Worm (Caenorhabditis elegans) whole organism, mixed stage, embryonic: ENCODE results near the gene srv-11.
A peak's percentile ranks its signal among the peaks of the same experiment; 100 is the strongest.

Source experiments
- M03D4.4 ChIP-seq: sonication (generic microtip); optimal IDR thresholded peaks from 2 replicates; lab custom pipeline; 2017; ENCODE audit warnings: mild to moderate bottlenecking, missing genetic modification characterization, missing compliant biosample characterization
- bed-3 ChIP-seq: fragments of 200-800 bp; sonication (Bioruptor generic); optimal IDR thresholded peaks from 3 replicates; lab custom pipeline; 2018; ENCODE audit warnings: mild to moderate bottlenecking, missing genetic modification characterization, moderate library complexity, missing compliant biosample characterization
- ceh-39 ChIP-seq: fragments of 150-350 bp; optimal IDR thresholded peaks from 2 replicates; lab custom pipeline; 2014; ENCODE audit warnings: missing biosample characterization, missing genetic modification characterization
- ceh-83 ChIP-seq: fragments of 200-800 bp; sonication (Bioruptor generic); optimal IDR thresholded peaks from 2 replicates; lab custom pipeline; 2018; ENCODE audit warnings: mild to moderate bottlenecking, missing genetic modification characterization, missing compliant biosample characterization
- cnd-1 ChIP-seq: fragments of 200-800 bp; sonication (Bioruptor generic); optimal IDR thresholded peaks from 2 replicates; lab custom pipeline; 2018; ENCODE audit warnings: mild to moderate bottlenecking, missing genetic modification characterization, missing compliant biosample characterization
- elt-1 ChIP-seq: sonication (generic microtip); optimal IDR thresholded peaks from 2 replicates; lab custom pipeline; 2017; ENCODE audit warnings: missing genetic modification characterization, mild to moderate bottlenecking, missing compliant biosample characterization, antibody characterized with exemption, moderate library complexity, borderline replicate concordance; ENCODE audit not compliant: insufficient read depth
- elt-3 ChIP-seq: fragments of 150-350 bp; optimal IDR thresholded peaks from 2 replicates; lab custom pipeline; 2014; ENCODE audit warnings: missing biosample characterization, missing genetic modification characterization
- flh-1 ChIP-seq: fragments of 200-800 bp; sonication (Bioruptor generic); optimal IDR thresholded peaks from 2 replicates; lab custom pipeline; 2018; ENCODE audit warnings: mild to moderate bottlenecking, missing genetic modification characterization, moderate library complexity, missing compliant biosample characterization
- ham-2 ChIP-seq: fragments of 200-800 bp; sonication (Bioruptor generic); optimal IDR thresholded peaks from 2 replicates; lab custom pipeline; 2018; ENCODE audit warnings: mild to moderate bottlenecking, missing genetic modification characterization, missing compliant biosample characterization
- hlh-1 ChIP-seq: fragments of 150-350 bp; optimal IDR thresholded peaks from 2 replicates; lab custom pipeline; 2014; ENCODE audit warnings: missing biosample characterization, missing genetic modification reagents, missing genetic modification characterization
- lin-13 ChIP-seq: fragments of 150-350 bp; optimal IDR thresholded peaks from 2 replicates; lab custom pipeline; 2014; ENCODE audit warnings: missing biosample characterization, missing genetic modification characterization
- lin-32 ChIP-seq: fragments of 200-800 bp; sonication (Bioruptor generic); optimal IDR thresholded peaks from 2 replicates; lab custom pipeline; 2018; ENCODE audit warnings: mild to moderate bottlenecking, missing genetic modification characterization, missing compliant biosample characterization
- mab-5 ChIP-seq: fragments of 150-350 bp; optimal IDR thresholded peaks from 2 replicates; lab custom pipeline; 2014; ENCODE audit warnings: missing biosample characterization, missing genetic modification characterization
- mep-1 ChIP-seq: fragments of 150-350 bp; optimal IDR thresholded peaks from 2 replicates; lab custom pipeline; 2017; ENCODE audit warnings: missing biosample characterization, missing genetic modification reagents, missing genetic modification characterization, inconsistent platforms
- mls-2 ChIP-seq: sonication (generic microtip); optimal IDR thresholded peaks from 2 replicates; lab custom pipeline; 2016; ENCODE audit warnings: mild to moderate bottlenecking, missing genetic modification characterization, moderate library complexity, missing compliant biosample characterization
- nhr-12 ChIP-seq: fragments of 150-350 bp; optimal IDR thresholded peaks from 2 replicates; lab custom pipeline; 2014; ENCODE audit warnings: missing biosample characterization, missing genetic modification characterization
- nhr-2 ChIP-seq: fragments of 150-350 bp; optimal IDR thresholded peaks from 2 replicates; lab custom pipeline; 2014; ENCODE audit warnings: missing biosample characterization, missing genetic modification characterization
- nhr-237 ChIP-seq: fragments of 150-350 bp; optimal IDR thresholded peaks from 2 replicates; lab custom pipeline; 2014; ENCODE audit warnings: missing biosample characterization, missing genetic modification characterization
- nhr-28 ChIP-seq: fragments of 150-350 bp; optimal IDR thresholded peaks from 2 replicates; lab custom pipeline; 2014; ENCODE audit warnings: missing biosample characterization, missing genetic modification characterization
- pha-4 ChIP-seq: fragments of 150-350 bp; optimal IDR thresholded peaks from 2 replicates; lab custom pipeline; 2018; ENCODE audit warnings: missing biosample characterization, missing genetic modification reagents, missing genetic modification characterization
- sem-2 ChIP-seq: fragments of 200-800 bp; sonication (Bioruptor generic); optimal IDR thresholded peaks from 2 replicates; lab custom pipeline; 2018; ENCODE audit warnings: mild to moderate bottlenecking, missing genetic modification characterization, missing compliant biosample characterization
- snpc-4 ChIP-seq: fragments of 150-350 bp; optimal IDR thresholded peaks from 2 replicates; lab custom pipeline; 2014; ENCODE audit warnings: missing biosample characterization, missing genetic modification characterization
- sptf-1 ChIP-seq: sonication (generic microtip); optimal IDR thresholded peaks from 2 replicates; lab custom pipeline; 2017; ENCODE audit warnings: mild to moderate bottlenecking, missing genetic modification characterization, moderate library complexity, missing compliant biosample characterization
- unc-120 ChIP-seq: sonication (generic microtip); optimal IDR thresholded peaks from 2 replicates; lab custom pipeline; 2017; ENCODE audit warnings: missing genetic modification characterization, missing compliant biosample characterization; ENCODE audit not compliant: poor library complexity, severe bottlenecking
- unc-39 ChIP-seq: fragments of 150-350 bp; optimal IDR thresholded peaks from 2 replicates; lab custom pipeline; 2014; ENCODE audit warnings: missing biosample characterization, missing genetic modification characterization
- unc-62 ChIP-seq: fragments of 150-350 bp; optimal IDR thresholded peaks from 2 replicates; lab custom pipeline; 2014; ENCODE audit warnings: missing biosample characterization, missing genetic modification reagents, missing genetic modification characterization
- zip-8 ChIP-seq: fragments of 150-350 bp; optimal IDR thresholded peaks from 2 replicates; lab custom pipeline; 2014; ENCODE audit warnings: missing biosample characterization, missing genetic modification characterization
- ztf-11 ChIP-seq: fragments of 150-350 bp; optimal IDR thresholded peaks from 2 replicates; lab custom pipeline; 2014; ENCODE audit warnings: missing biosample characterization, missing genetic modification characterization

Gene srv-11

DNA sequence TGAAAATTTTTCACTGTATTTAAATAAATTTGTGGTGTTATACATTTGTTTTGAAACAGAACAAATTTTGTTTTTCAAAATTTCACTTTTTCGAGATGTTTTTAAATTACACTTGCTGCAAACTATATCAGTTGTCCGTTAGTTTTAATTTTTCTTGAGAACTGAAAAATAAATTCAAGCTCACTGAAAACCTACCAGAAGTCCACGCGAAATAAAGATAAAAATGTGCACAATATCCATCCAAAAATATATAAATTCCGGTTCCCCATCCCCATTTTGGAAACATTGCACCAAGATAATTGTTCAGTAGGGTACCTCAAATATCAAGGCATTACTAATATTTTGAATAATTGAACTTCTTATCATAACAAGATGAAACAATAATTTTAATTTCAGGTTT, 771 bp downstream of the srv-11 start:
- TF ChIP-seq snpc-4, result no peak
- TF ChIP-seq bed-3 (GFP tag; lab: Kevin White, UChicago), result no peak
- no peak for TF ChIP-seq nhr-237 (tag; lab: Kevin White, UChicago)
- no peak for TF ChIP-seq unc-62 (GFP tag; lab: Kevin White, UChicago)
- TF ChIP-seq unc-39 (tag; lab: Kevin White, UChicago), result no peak
- TF ChIP-seq mls-2, result no peak
- TF ChIP-seq nhr-2 (tag; lab: Kevin White, UChicago), result no peak
- no peak for TF ChIP-seq cnd-1 (tag; lab: Kevin White, UChicago)
- no peak for TF ChIP-seq ceh-83 (GFP tag; lab: Kevin White, UChicago)
- no peak for TF ChIP-seq lin-13 (tag; lab: Kevin White, UChicago)

ce11 chrIV:16216165-16216564, 5.3 kb downstream of the srv-11 start:
- no peak for TF ChIP-seq elt-3 (tag; lab: Kevin White, UChicago)
- no peak for TF ChIP-seq snpc-4
- TF ChIP-seq nhr-237 (tag; lab: Kevin White, UChicago), result no peak
- no peak for TF ChIP-seq nhr-12 (tag; lab: Kevin White, UChicago)

ce11 chrIV:16210913-16211312, 10.5 kb downstream of the srv-11 start, which contains the start of gene H25K10.2:
TSS of gene H25K10.2 (minus strand) at chrIV:16211013.
- TF ChIP-seq mls-2 (no peak), elt-1 (tag; lab: Kevin White, UChicago) (no peak), mep-1 (tag; lab: Kevin White, UChicago) (no peak), cnd-1 (tag; lab: Kevin White, UChicago) (no peak), snpc-4 (no peak), ceh-39 (tag; lab: Kevin White, UChicago) (no peak), ztf-11 (tag; lab: Kevin White, UChicago) (no peak), hlh-1 (no peak), lin-13 (tag; lab: Kevin White, UChicago) (no peak), ceh-83 (GFP tag; lab: Kevin White, UChicago) (no peak), nhr-12 (tag; lab: Kevin White, UChicago) (no peak), unc-120 (tag; lab: Kevin White, UChicago) (no peak), nhr-2 (tag; lab: Kevin White, UChicago) (no peak), flh-1 (no peak), elt-3 (tag; lab: Kevin White, UChicago) (no peak), sptf-1 (tag; lab: Kevin White, UChicago) (no peak), unc-39 (tag; lab: Kevin White, UChicago) (no peak), nhr-28 (tag; lab: Kevin White, UChicago) (no peak), ham-2 (GFP tag; lab: Kevin White, UChicago) (no peak)

- peak; percentile 9 for TF ChIP-seq zip-8 (tag; lab: Kevin White, UChicago)
- no peak for TF ChIP-seq ztf-11 (tag; lab: Kevin White, UChicago)
- TF ChIP-seq lin-32, result no peak
- TF ChIP-seq nhr-28 (tag; lab: Kevin White, UChicago), result no peak
- TF ChIP-seq M03D4.4 (tag; lab: Kevin White, UChicago), result no peak
- TF ChIP-seq mep-1 (tag; lab: Kevin White, UChicago), result no peak
- no peak for TF ChIP-seq pha-4 (tag; lab: Kevin White, UChicago)
- no peak for TF ChIP-seq mab-5 (tag; lab: Kevin White, UChicago)
Observed at ce11 chrIV:16203373-16203772, 18.1 kb downstream of the srv-11 start.

DNA sequence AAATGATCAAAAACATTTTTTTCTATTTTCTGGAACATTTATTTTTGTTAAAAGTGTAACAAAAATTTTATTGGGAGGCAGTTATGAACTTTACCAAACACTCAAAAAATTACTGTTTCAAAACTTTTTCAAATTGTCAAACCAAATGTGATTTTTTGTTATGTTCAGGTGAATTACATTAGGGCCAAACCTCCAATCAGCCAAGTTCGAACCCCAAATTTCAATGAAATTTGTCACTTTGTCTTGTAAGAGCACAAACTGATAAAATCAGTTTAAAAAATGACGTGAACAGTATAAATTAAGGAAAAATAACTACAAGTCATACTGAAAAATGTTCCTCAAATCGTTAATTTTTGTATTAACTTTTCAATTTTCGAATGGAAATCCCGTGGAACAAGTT, 19.4 kb downstream of the srv-11 start, which contains the start of gene H25K10.1:
Gene H25K10.1 (plus strand): TSS at position 301 of the 400 bp plus-strand sequence.
- TF ChIP-seq elt-3 (tag; lab: Kevin White, UChicago) (no peak), bed-3 (GFP tag; lab: Kevin White, UChicago) (no peak)

ce11 chrIV:16199831-16200230, 21.6 kb downstream of the srv-11 start:
- no peak for TF ChIP-seq sem-2 (GFP tag; lab: Kevin White, UChicago)
